Worm (Caenorhabditis elegans): ENCODE measurements around the gene F09G8.7.

DNA sequence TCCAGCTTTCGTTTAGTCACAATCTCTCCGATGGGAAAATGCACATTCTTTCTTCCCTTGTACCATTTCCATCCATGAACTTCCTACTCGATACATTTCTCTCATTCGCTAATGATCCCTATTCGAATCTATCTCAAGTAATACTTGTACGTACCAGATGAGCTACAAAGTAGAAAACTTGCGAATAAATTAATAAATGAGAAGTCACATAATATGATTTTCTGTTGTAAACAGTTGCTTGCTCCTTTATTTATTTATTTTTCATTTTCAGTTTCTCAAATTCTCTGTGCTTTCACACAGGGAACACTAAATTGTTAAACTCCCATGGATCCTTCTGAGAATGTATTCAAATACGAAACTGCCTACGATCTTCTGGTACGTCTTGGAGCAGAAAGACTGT lies 42.0 kb downstream of the F09G8.7 start, which contains the start of gene rfs-1:
- no peak for TF ChIP-seq mep-1 (tag; optimal IDR thresholded peaks at IDR 0.05)
- TF ChIP-seq unc-62 (GFP tag; optimal IDR thresholded peaks at IDR 0.05): no peak

Measured in whole organism, mixed stage, embryonic.